Worm (Caenorhabditis elegans): ENCODE measurements around the gene F11C1.9.

DNA sequence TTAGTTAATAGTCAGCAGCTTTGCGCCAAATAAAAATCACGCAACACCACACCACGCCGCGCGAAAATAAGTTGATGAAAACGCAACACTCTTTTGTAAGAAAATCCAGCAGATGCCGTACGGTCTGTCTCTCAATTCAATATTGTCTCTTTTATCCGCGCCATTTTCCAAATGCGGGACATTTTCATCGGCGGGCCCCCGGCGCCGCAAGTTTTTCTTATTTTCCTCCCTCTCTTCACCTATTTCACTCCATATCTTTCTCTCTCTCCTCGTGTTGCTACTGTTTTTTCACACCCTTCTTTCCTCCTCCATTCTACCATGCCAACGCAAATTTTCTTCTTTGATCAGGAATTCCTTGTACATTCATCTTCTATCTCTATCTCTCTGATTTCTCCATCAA, 29.0 kb upstream of the F11C1.9 start:
- no peak for TF ChIP-seq unc-62 (GFP tag; optimal IDR thresholded peaks at IDR 0.05)
- no peak for TF ChIP-seq nhr-237 (tag; optimal IDR thresholded peaks at IDR 0.05)
- no peak for TF ChIP-seq Y55F3AM.14 (GFP tag; optimal IDR thresholded peaks at IDR 0.05)
- no peak for TF ChIP-seq aly-2 (tag; optimal IDR thresholded peaks at IDR 0.05)
- TF ChIP-seq nhr-6 (tag; optimal IDR thresholded peaks at IDR 0.05), result no peak
- no peak for TF ChIP-seq nhr-10 (tag; optimal IDR thresholded peaks at IDR 0.05)
- TF ChIP-seq ztf-11 (tag; optimal IDR thresholded peaks at IDR 0.05), result no peak
- no peak for TF ChIP-seq egl-27 (tag; optimal IDR thresholded peaks at IDR 0.05)
- TF ChIP-seq mab-5 (tag; optimal IDR thresholded peaks at IDR 0.05), result no peak

Data from whole organism, L2 larva.